Worm (Caenorhabditis elegans) whole organism, young adult: ENCODE results near the gene W03C9.2.

Experiments used
- B0336.3 ChIP-seq: fragments of 200-800 bp; sonication (Bioruptor generic); IDR thresholded peaks from 2 replicates; pipeline ENCODE4 v1.3.6; 2022; ENCODE audit warnings: missing genetic modification characterization, missing compliant biosample characterization
- C06A6.2 ChIP-seq: fragments of 200-800 bp; sonication (Bioruptor generic); conservative IDR thresholded peaks from 2 replicates; pipeline ENCODE4 v1.3.6; 2022; ENCODE audit warnings: missing genetic modification characterization, missing compliant biosample characterization
- F37B4.10 ChIP-seq: fragments of 200-800 bp; sonication (Bioruptor generic); IDR thresholded peaks from 2 replicates; pipeline ENCODE4 v1.3.6; 2022; ENCODE audit warnings: missing genetic modification characterization, missing compliant biosample characterization
- F39B2.1 ChIP-seq: fragments of 200-800 bp; sonication (Bioruptor generic); IDR thresholded peaks from 2 replicates; pipeline ENCODE4 v1.3.6; 2022; ENCODE audit warnings: missing genetic modification reagents, missing genetic modification characterization, missing compliant biosample characterization
- F52B5.7 ChIP-seq: sonication (generic microtip); optimal IDR thresholded peaks from 2 replicates; lab custom pipeline; 2016; ENCODE audit warnings: mild to moderate bottlenecking, missing genetic modification characterization, missing compliant biosample characterization
- F57A8.1 ChIP-seq: fragments of 200-800 bp; sonication (Bioruptor generic); optimal IDR thresholded peaks from 2 replicates; lab custom pipeline; 2018; ENCODE audit warnings: mild to moderate bottlenecking, missing genetic modification characterization, moderate library complexity, missing compliant biosample characterization
- K11D2.4 ChIP-seq: fragments of 200-800 bp; sonication (Bioruptor generic); IDR thresholded peaks from 2 replicates; pipeline ENCODE4 v1.3.6; 2022; ENCODE audit warnings: missing genetic modification reagents, missing genetic modification characterization, missing compliant biosample characterization
- K12H6.12 ChIP-seq: fragments of 200-800 bp; sonication (Bioruptor generic); optimal IDR thresholded peaks from 2 replicates; lab custom pipeline; 2018; ENCODE audit warnings: mild to moderate bottlenecking, missing genetic modification characterization, missing compliant biosample characterization
- Y56A3A.18 ChIP-seq: fragments of 200-800 bp; sonication (Bioruptor generic); IDR thresholded peaks from 2 replicates; pipeline ENCODE4 v1.3.6; 2022; ENCODE audit warnings: missing genetic modification reagents, missing genetic modification characterization, missing compliant biosample characterization
- Y67H2A.10 ChIP-seq: fragments of 200-800 bp; sonication (Bioruptor generic); conservative IDR thresholded peaks from 2 replicates; pipeline ENCODE4 v1.3.6; 2022; ENCODE audit warnings: missing genetic modification reagents, missing genetic modification characterization, missing compliant biosample characterization
- Y95B8A.8 ChIP-seq: fragments of 200-800 bp; sonication (Bioruptor generic); IDR thresholded peaks from 2 replicates; pipeline ENCODE4 v1.3.6; 2022; ENCODE audit warnings: missing genetic modification reagents, missing genetic modification characterization, missing compliant biosample characterization
- ZK185.1 ChIP-seq: sonication (generic microtip); optimal IDR thresholded peaks from 2 replicates; lab custom pipeline; 2016; ENCODE audit warnings: mild to moderate bottlenecking, missing genetic modification characterization, missing compliant biosample characterization; ENCODE audit not compliant: poor library complexity, severe bottlenecking
- akir-1 ChIP-seq: fragments of 200-800 bp; sonication (Bioruptor generic); optimal IDR thresholded peaks from 2 replicates; lab custom pipeline; 2018; ENCODE audit warnings: mild to moderate bottlenecking, missing genetic modification characterization, moderate library complexity, missing compliant biosample characterization
- aptf-2 ChIP-seq: fragments of 200-800 bp; sonication (Bioruptor generic); conservative IDR thresholded peaks from 2 replicates; pipeline ENCODE4 v1.3.6; 2022; ENCODE audit warnings: missing genetic modification reagents, missing genetic modification characterization, missing compliant biosample characterization
- attf-3 ChIP-seq: fragments of 200-800 bp; sonication (Bioruptor generic); conservative IDR thresholded peaks from 2 replicates; pipeline ENCODE4 v1.3.6; 2022; ENCODE audit warnings: missing genetic modification reagents, missing genetic modification characterization, missing compliant biosample characterization
- attf-5 ChIP-seq: fragments of 200-800 bp; sonication (Bioruptor generic); optimal IDR thresholded peaks from 2 replicates; lab custom pipeline; 2018; ENCODE audit warnings: mild to moderate bottlenecking, missing genetic modification characterization, missing compliant biosample characterization
- bed-2 ChIP-seq: fragments of 200-800 bp; sonication (Bioruptor generic); IDR thresholded peaks from 2 replicates; pipeline ENCODE4 v1.3.6; 2022; ENCODE audit warnings: missing genetic modification reagents, missing genetic modification characterization, missing compliant biosample characterization
- ccch-3 ChIP-seq: fragments of 200-800 bp; sonication (Bioruptor generic); optimal IDR thresholded peaks from 2 replicates; lab custom pipeline; 2018; ENCODE audit warnings: mild to moderate bottlenecking, missing genetic modification characterization, missing compliant biosample characterization
- cebp-1 ChIP-seq, 2 experiments: fragments of 200-800 bp in 1 of 2; sonication (Bioruptor generic) in 1 of 2; sonication (generic microtip) in 1 of 2; IDR thresholded peaks in 1 of 2; optimal IDR thresholded peaks in 1 of 2; 2 replicates each; pipeline versions ENCODE4 v1.3.6 to Lab custom; 2017 to 2022; ENCODE audit warnings: missing compliant biosample characterization in 2 of 2, missing genetic modification characterization in 2 of 2, mild to moderate bottlenecking in 1 of 2, missing genetic modification reagents in 1 of 2, moderate library complexity in 1 of 2
- ceh-27 ChIP-seq: fragments of 200-800 bp; sonication (Bioruptor generic); optimal IDR thresholded peaks from 2 replicates; lab custom pipeline; 2018; ENCODE audit warnings: mild to moderate bottlenecking, missing genetic modification characterization, moderate library complexity, missing compliant biosample characterization
- ceh-40 ChIP-seq: fragments of 200-800 bp; sonication (Bioruptor generic); IDR thresholded peaks from 2 replicates; pipeline ENCODE4 v1.3.6; 2022; ENCODE audit warnings: missing genetic modification characterization, missing compliant biosample characterization
- ceh-58 ChIP-seq: fragments of 200-800 bp; sonication (Bioruptor generic); IDR thresholded peaks from 2 replicates; pipeline ENCODE4 v1.3.6; 2022; ENCODE audit warnings: missing genetic modification characterization, missing compliant biosample characterization
- ceh-79 ChIP-seq: sonication (generic microtip); optimal IDR thresholded peaks from 2 replicates; lab custom pipeline; 2017; ENCODE audit warnings: mild to moderate bottlenecking, missing genetic modification characterization, missing compliant biosample characterization
- ceh-91 ChIP-seq: fragments of 200-800 bp; sonication (Bioruptor generic); IDR thresholded peaks from 2 replicates; pipeline ENCODE4 v1.3.6; 2022; ENCODE audit warnings: missing genetic modification reagents, missing genetic modification characterization, missing compliant biosample characterization
- dox-1 ChIP-seq: fragments of 200-800 bp; sonication (Bioruptor generic); IDR thresholded peaks from 2 replicates; pipeline ENCODE4 v1.3.6; 2022; ENCODE audit warnings: missing genetic modification reagents, missing genetic modification characterization, missing compliant biosample characterization
- dpl-1 ChIP-seq: fragments of 150-350 bp; optimal IDR thresholded peaks from 2 replicates; lab custom pipeline; 2014; ENCODE audit warnings: missing biosample characterization, missing genetic modification reagents, missing genetic modification characterization
- efl-1 ChIP-seq: fragments of 150-350 bp; optimal IDR thresholded peaks from 2 replicates; lab custom pipeline; 2014; ENCODE audit warnings: missing biosample characterization, missing genetic modification reagents, missing genetic modification characterization
- ets-4 ChIP-seq: fragments of 200-800 bp; sonication (Bioruptor generic); optimal IDR thresholded peaks from 2 replicates; lab custom pipeline; 2018; ENCODE audit warnings: mild to moderate bottlenecking, missing genetic modification characterization, missing compliant biosample characterization
- fkh-3 ChIP-seq: sonication (generic microtip); optimal IDR thresholded peaks from 2 replicates; lab custom pipeline; 2016; ENCODE audit warnings: mild to moderate bottlenecking, missing genetic modification characterization, missing compliant biosample characterization
- hmg-1.2 ChIP-seq: fragments of 200-800 bp; sonication (Bioruptor generic); IDR thresholded peaks from 2 replicates; pipeline ENCODE4 v1.3.6; 2022; ENCODE audit warnings: missing genetic modification reagents, missing genetic modification characterization, missing compliant biosample characterization
- let-526 ChIP-seq: fragments of 200-800 bp; sonication (Bioruptor generic); IDR thresholded peaks from 2 replicates; pipeline ENCODE4 v1.3.6; 2022; ENCODE audit warnings: missing genetic modification reagents, missing genetic modification characterization, missing compliant biosample characterization
- lin-40 ChIP-seq: sonication (generic microtip); optimal IDR thresholded peaks from 2 replicates; lab custom pipeline; 2016; ENCODE audit warnings: missing genetic modification characterization, mild to moderate bottlenecking, missing compliant biosample characterization, missing genotype, missing genetic modification reagents
- lin-54 ChIP-seq: fragments of 200-800 bp; sonication (Bioruptor generic); optimal IDR thresholded peaks from 2 replicates; lab custom pipeline; 2018; ENCODE audit warnings: mild to moderate bottlenecking, missing genetic modification characterization, missing compliant biosample characterization
- lsl-1 ChIP-seq: fragments of 200-800 bp; sonication (Bioruptor generic); optimal IDR thresholded peaks from 2 replicates; lab custom pipeline; 2018; ENCODE audit warnings: mild to moderate bottlenecking, missing genetic modification characterization, moderate library complexity, missing compliant biosample characterization
- madf-10 ChIP-seq: sonication (generic microtip); optimal IDR thresholded peaks from 2 replicates; lab custom pipeline; 2016; ENCODE audit warnings: mild to moderate bottlenecking, missing genetic modification characterization, missing compliant biosample characterization
- madf-6 ChIP-seq: fragments of 200-800 bp; sonication (Bioruptor generic); IDR thresholded peaks from 2 replicates; pipeline ENCODE4 v1.3.6; 2022; ENCODE audit warnings: missing genetic modification reagents, missing genetic modification characterization, missing compliant biosample characterization
- nhr-179 ChIP-seq: sonication (generic microtip); optimal IDR thresholded peaks from 2 replicates; lab custom pipeline; 2016; ENCODE audit warnings: mild to moderate bottlenecking, missing genetic modification characterization, missing compliant biosample characterization
- nhr-80 ChIP-seq: sonication (generic microtip); optimal IDR thresholded peaks from 2 replicates; lab custom pipeline; 2016; ENCODE audit warnings: missing genetic modification characterization, missing compliant biosample characterization
- nhr-90 ChIP-seq: sonication (generic microtip); optimal IDR thresholded peaks from 2 replicates; lab custom pipeline; 2016; ENCODE audit warnings: missing genotype, mild to moderate bottlenecking, missing genetic modification characterization, missing compliant biosample characterization
- pbrm-1 ChIP-seq: fragments of 200-800 bp; sonication (Bioruptor generic); IDR thresholded peaks from 2 replicates; pipeline ENCODE4 v1.3.6; 2022; ENCODE audit warnings: missing genetic modification reagents, missing genetic modification characterization, missing compliant biosample characterization
- rpc-1 ChIP-seq, 2 experiments: fragments of 150-350 bp in 1 of 2; sonication (generic microtip) in 1 of 2; optimal IDR thresholded peaks; 2 replicates each; lab custom pipeline; 2014 to 2018; ENCODE audit warnings: missing biosample characterization in 1 of 2, missing genetic modification characterization in 1 of 2, missing genetic modification reagents in 1 of 2, missing genotype in 1 of 2
- snpc-4 ChIP-seq, 5 experiments: fragments of 150-350 bp in 1 of 5; sonication (generic microtip) in 4 of 5; optimal IDR thresholded peaks; 2 replicates each; lab custom pipeline; 2014 to 2018; ENCODE audit warnings: missing genetic modification characterization in 5 of 5, missing biosample characterization in 3 of 5, antibody characterized with exemption in 2 of 5, mild to moderate bottlenecking in 2 of 5, missing compliant biosample characterization in 2 of 5, missing genotype in 2 of 5, moderate library complexity in 2 of 5, missing genetic modification reagents in 1 of 5
- somi-1 ChIP-seq: fragments of 200-800 bp; sonication (Bioruptor generic); optimal IDR thresholded peaks from 2 replicates; lab custom pipeline; 2018; ENCODE audit warnings: mild to moderate bottlenecking, missing genetic modification characterization, missing compliant biosample characterization
- tbx-9 ChIP-seq: sonication (generic microtip); optimal IDR thresholded peaks from 2 replicates; lab custom pipeline; 2016; ENCODE audit warnings: borderline replicate concordance, missing genetic modification characterization, inconsistent platforms, missing compliant biosample characterization
- unc-62 ChIP-seq: fragments of 150-350 bp; optimal IDR thresholded peaks from 2 replicates; lab custom pipeline; 2014; ENCODE audit warnings: missing biosample characterization, missing genetic modification reagents, missing genetic modification characterization
- ztf-22 ChIP-seq: fragments of 200-800 bp; sonication (Bioruptor generic); optimal IDR thresholded peaks from 2 replicates; lab custom pipeline; 2018; ENCODE audit warnings: mild to moderate bottlenecking, missing genetic modification characterization, moderate library complexity, missing compliant biosample characterization
- ztf-26 ChIP-seq: sonication (generic microtip); optimal IDR thresholded peaks from 2 replicates; lab custom pipeline; 2017; ENCODE audit warnings: missing genetic modification characterization, missing compliant biosample characterization
- ztf-28 ChIP-seq: fragments of 200-800 bp; sonication (Bioruptor generic); IDR thresholded peaks from 2 replicates; pipeline ENCODE4 v1.3.6; 2022; ENCODE audit warnings: missing genetic modification reagents, missing genetic modification characterization, missing compliant biosample characterization

W03C9.2 gene

ce11 chrII:11968275-11968674 lies 6.1 kb downstream of the W03C9.2 start, which contains the start of gene mex-1 (continued):
- peak; percentile 90 for TF ChIP-seq Y95B8A.8 (GFP tag; lab: Robert Waterston, UW)
- no peak for TF ChIP-seq ceh-40 (GFP tag; lab: Robert Waterston, UW)
- 0 out of 2 replicates have a peak, but pooled peaks have one; percentile 32 for TF ChIP-seq F37B4.10 (GFP tag; lab: Robert Waterston, UW)
- no peak for TF ChIP-seq unc-62 (GFP tag; lab: Kevin White, UChicago)
- no peak for TF ChIP-seq K12H6.12
- TF ChIP-seq nhr-90 (tag; lab: Kevin White, UChicago), result no peak
- TF ChIP-seq C06A6.2 (GFP tag; lab: Robert Waterston, UW), result no peak
- no peak for TF ChIP-seq attf-5 (GFP tag; lab: Kevin White, UChicago)
- TF ChIP-seq ztf-22 (GFP tag; lab: Kevin White, UChicago), result no peak
- peak; percentile 100 for TF ChIP-seq lsl-1 (GFP tag; lab: Kevin White, UChicago)
- TF ChIP-seq Y67H2A.10 (GFP tag; lab: Robert Waterston, UW), result 0 out of 2 replicates have a peak, but pooled peaks have one; percentile 33
- no peak for TF ChIP-seq ccch-3 (GFP tag; lab: Kevin White, UChicago)
- peak; percentile 70 for TF ChIP-seq hmg-1.2 (GFP tag; lab: Robert Waterston, UW)
- TF ChIP-seq lin-40 (tag; lab: Kevin White, UChicago), result no peak
- no peak for TF ChIP-seq ceh-58
- TF ChIP-seq F52B5.7, result no peak
- no peak for TF ChIP-seq nhr-179 (tag; lab: Kevin White, UChicago)
- no peak for TF ChIP-seq F57A8.1 (GFP tag; lab: Kevin White, UChicago)
- TF ChIP-seq ztf-28 (GFP tag; lab: Robert Waterston, UW), result peak; percentile 92
- TF ChIP-seq madf-10, result no peak
- no peak for TF ChIP-seq ztf-26
- TF ChIP-seq akir-1, result no peak
- peak; percentile 54 for TF ChIP-seq snpc-4 (GFP tag; optimal IDR thresholded peaks at IDR 0.05; lab: Kevin White, UChicago)
- peak in 1 of 4 experiments; percentile 32 for TF ChIP-seq snpc-4 (tag; optimal IDR thresholded peaks at IDR 0.05; lab: Kevin White, UChicago)
- TF ChIP-seq fkh-3 (tag; lab: Kevin White, UChicago), result no peak
- TF ChIP-seq F39B2.1, result no peak
- TF ChIP-seq B0336.3 (GFP tag; lab: Robert Waterston, UW), result peak; percentile 83
- TF ChIP-seq ceh-27 (GFP tag; lab: Kevin White, UChicago), result no peak
- TF ChIP-seq Y56A3A.18 (GFP tag; lab: Robert Waterston, UW), result no peak
- TF ChIP-seq nhr-80, result no peak
- no peak for TF ChIP-seq K11D2.4 (GFP tag; lab: Robert Waterston, UW)
- no peak for TF ChIP-seq cebp-1 (GFP tag; IDR thresholded peaks at IDR 0.05; lab: Robert Waterston, UW)
- TF ChIP-seq cebp-1 (tag; optimal IDR thresholded peaks at IDR 0.05; lab: Kevin White, UChicago), result no peak
- TF ChIP-seq aptf-2 (GFP tag; lab: Robert Waterston, UW), result 0 out of 2 replicates have a peak, but pooled peaks have one; percentile 56
- no peak for TF ChIP-seq tbx-9 (tag; lab: Kevin White, UChicago)
- no peak for TF ChIP-seq somi-1
- no peak for TF ChIP-seq let-526
- peak; percentile 92 for TF ChIP-seq lin-54
- no peak for TF ChIP-seq ets-4 (GFP tag; lab: Kevin White, UChicago)
- peak; percentile 99 for TF ChIP-seq efl-1 (GFP tag; lab: Kevin White, UChicago)
- TF ChIP-seq madf-6 (GFP tag; lab: Robert Waterston, UW), result peak; percentile 100
- TF ChIP-seq ceh-79 (tag; lab: Kevin White, UChicago), result no peak
- TF ChIP-seq ceh-91, result peak; percentile 98
- TF ChIP-seq dox-1, result peak; percentile 90
- peak; percentile 97 for TF ChIP-seq dpl-1 (GFP tag; lab: Kevin White, UChicago)
- no peak for TF ChIP-seq rpc-1 (optimal IDR thresholded peaks at IDR 0.05; lab: Kevin White, UChicago)
- no peak for TF ChIP-seq rpc-1 (tag; optimal IDR thresholded peaks at IDR 0.05; lab: Kevin White, UChicago)
- TF ChIP-seq ZK185.1 (tag; lab: Kevin White, UChicago), result no peak
- peak; percentile 76 for TF ChIP-seq attf-3 (GFP tag; lab: Robert Waterston, UW)
- TF ChIP-seq pbrm-1, result peak; percentile 87
- TF ChIP-seq bed-2 (GFP tag; lab: Robert Waterston, UW), result no peak
